Worm (Caenorhabditis elegans) whole organism, mixed stage, embryonic: Measurements from ENCODE around the gene AC3.5.

ENCODE experiments used
- bed-3 ChIP-seq: fragments of 200-800 bp; sonication (Bioruptor generic); optimal IDR thresholded peaks from 3 replicates; lab custom pipeline; 2018; ENCODE audit warnings: mild to moderate bottlenecking, missing genetic modification characterization, moderate library complexity, missing compliant biosample characterization
- blmp-1 ChIP-seq: fragments of 150-350 bp; optimal IDR thresholded peaks from 2 replicates; lab custom pipeline; 2014; ENCODE audit warnings: missing biosample characterization, missing genetic modification characterization
- ceh-43 ChIP-seq: fragments of 200-800 bp; sonication (Bioruptor generic); optimal IDR thresholded peaks from 2 replicates; lab custom pipeline; 2018; ENCODE audit warnings: mild to moderate bottlenecking, missing genetic modification characterization, moderate library complexity, missing compliant biosample characterization
- ceh-83 ChIP-seq: fragments of 200-800 bp; sonication (Bioruptor generic); optimal IDR thresholded peaks from 2 replicates; lab custom pipeline; 2018; ENCODE audit warnings: mild to moderate bottlenecking, missing genetic modification characterization, missing compliant biosample characterization
- cnd-1 ChIP-seq: fragments of 200-800 bp; sonication (Bioruptor generic); optimal IDR thresholded peaks from 2 replicates; lab custom pipeline; 2018; ENCODE audit warnings: mild to moderate bottlenecking, missing genetic modification characterization, missing compliant biosample characterization
- drap-1 ChIP-seq: fragments of 200-800 bp; sonication (Bioruptor generic); optimal IDR thresholded peaks from 3 replicates; lab custom pipeline; 2018; ENCODE audit warnings: mild to moderate bottlenecking, missing genetic modification characterization, missing compliant biosample characterization
- elt-3 ChIP-seq: fragments of 150-350 bp; optimal IDR thresholded peaks from 2 replicates; lab custom pipeline; 2014; ENCODE audit warnings: missing biosample characterization, missing genetic modification characterization
- flh-1 ChIP-seq: fragments of 200-800 bp; sonication (Bioruptor generic); optimal IDR thresholded peaks from 2 replicates; lab custom pipeline; 2018; ENCODE audit warnings: mild to moderate bottlenecking, missing genetic modification characterization, moderate library complexity, missing compliant biosample characterization
- ham-2 ChIP-seq: fragments of 200-800 bp; sonication (Bioruptor generic); optimal IDR thresholded peaks from 2 replicates; lab custom pipeline; 2018; ENCODE audit warnings: mild to moderate bottlenecking, missing genetic modification characterization, missing compliant biosample characterization
- hlh-1 ChIP-seq: fragments of 150-350 bp; optimal IDR thresholded peaks from 2 replicates; lab custom pipeline; 2014; ENCODE audit warnings: missing biosample characterization, missing genetic modification reagents, missing genetic modification characterization
- lin-13 ChIP-seq: fragments of 150-350 bp; optimal IDR thresholded peaks from 2 replicates; lab custom pipeline; 2014; ENCODE audit warnings: missing biosample characterization, missing genetic modification characterization
- lin-32 ChIP-seq: fragments of 200-800 bp; sonication (Bioruptor generic); optimal IDR thresholded peaks from 2 replicates; lab custom pipeline; 2018; ENCODE audit warnings: mild to moderate bottlenecking, missing genetic modification characterization, missing compliant biosample characterization
- mab-5 ChIP-seq: fragments of 150-350 bp; optimal IDR thresholded peaks from 2 replicates; lab custom pipeline; 2014; ENCODE audit warnings: missing biosample characterization, missing genetic modification characterization
- mls-2 ChIP-seq: sonication (generic microtip); optimal IDR thresholded peaks from 2 replicates; lab custom pipeline; 2016; ENCODE audit warnings: mild to moderate bottlenecking, missing genetic modification characterization, moderate library complexity, missing compliant biosample characterization
- nhr-12 ChIP-seq: fragments of 150-350 bp; optimal IDR thresholded peaks from 2 replicates; lab custom pipeline; 2014; ENCODE audit warnings: missing biosample characterization, missing genetic modification characterization
- nhr-2 ChIP-seq: fragments of 150-350 bp; optimal IDR thresholded peaks from 2 replicates; lab custom pipeline; 2014; ENCODE audit warnings: missing biosample characterization, missing genetic modification characterization
- nhr-237 ChIP-seq: fragments of 150-350 bp; optimal IDR thresholded peaks from 2 replicates; lab custom pipeline; 2014; ENCODE audit warnings: missing biosample characterization, missing genetic modification characterization
- nhr-76 ChIP-seq: sonication (generic microtip); optimal IDR thresholded peaks from 2 replicates; lab custom pipeline; 2017; ENCODE audit warnings: missing biosample characterization, missing genetic modification characterization
- sem-2 ChIP-seq: fragments of 200-800 bp; sonication (Bioruptor generic); optimal IDR thresholded peaks from 2 replicates; lab custom pipeline; 2018; ENCODE audit warnings: mild to moderate bottlenecking, missing genetic modification characterization, missing compliant biosample characterization
- snpc-4 ChIP-seq: fragments of 150-350 bp; optimal IDR thresholded peaks from 2 replicates; lab custom pipeline; 2014; ENCODE audit warnings: missing biosample characterization, missing genetic modification characterization
- sptf-1 ChIP-seq: sonication (generic microtip); optimal IDR thresholded peaks from 2 replicates; lab custom pipeline; 2017; ENCODE audit warnings: mild to moderate bottlenecking, missing genetic modification characterization, moderate library complexity, missing compliant biosample characterization
- tbx-8 ChIP-seq: fragments of 200-800 bp; sonication (Bioruptor generic); optimal IDR thresholded peaks from 2 replicates; lab custom pipeline; 2018; ENCODE audit warnings: mild to moderate bottlenecking, missing genetic modification characterization, moderate library complexity, missing compliant biosample characterization
- unc-39 ChIP-seq: fragments of 150-350 bp; optimal IDR thresholded peaks from 2 replicates; lab custom pipeline; 2014; ENCODE audit warnings: missing biosample characterization, missing genetic modification characterization
- unc-62 ChIP-seq: fragments of 150-350 bp; optimal IDR thresholded peaks from 2 replicates; lab custom pipeline; 2014; ENCODE audit warnings: missing biosample characterization, missing genetic modification reagents, missing genetic modification characterization
- zip-8 ChIP-seq: fragments of 150-350 bp; optimal IDR thresholded peaks from 2 replicates; lab custom pipeline; 2014; ENCODE audit warnings: missing biosample characterization, missing genetic modification characterization

Gene AC3.5

DNA sequence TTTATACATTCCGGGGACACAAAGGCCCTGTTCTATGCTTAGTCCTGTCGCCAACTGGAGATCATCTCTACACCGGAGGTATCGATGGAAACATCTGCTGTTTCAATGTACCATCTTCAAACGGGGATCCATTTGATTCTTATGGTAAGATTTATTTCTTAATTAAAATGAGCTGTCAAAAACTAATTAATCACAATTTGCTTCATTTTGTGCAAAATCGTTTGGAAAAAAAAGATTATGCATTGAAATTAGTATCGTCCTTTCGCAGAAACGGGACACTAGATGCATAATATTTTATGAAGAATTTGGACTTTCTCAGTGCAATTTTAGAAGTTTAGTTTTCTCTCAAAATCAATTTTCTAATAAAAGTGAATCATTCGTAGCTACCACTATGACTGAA is 24.5 kb upstream of the AC3.5 start:
- TF ChIP-seq cnd-1 (tag; lab: Kevin White, UChicago) (no peak), ceh-43 (GFP tag; lab: Kevin White, UChicago) (no peak), drap-1 (GFP tag; lab: Kevin White, UChicago) (no peak), flh-1 (GFP tag; lab: Kevin White, UChicago) (no peak), sptf-1 (tag; lab: Kevin White, UChicago) (no peak), snpc-4 (tag; lab: Kevin White, UChicago) (no peak), ceh-83 (no peak), bed-3 (GFP tag; lab: Kevin White, UChicago) (no peak), zip-8 (tag; lab: Kevin White, UChicago) (no peak), unc-62 (GFP tag; lab: Kevin White, UChicago) (no peak), elt-3 (no peak), sem-2 (no peak), nhr-12 (tag; lab: Kevin White, UChicago) (no peak)

DNA sequence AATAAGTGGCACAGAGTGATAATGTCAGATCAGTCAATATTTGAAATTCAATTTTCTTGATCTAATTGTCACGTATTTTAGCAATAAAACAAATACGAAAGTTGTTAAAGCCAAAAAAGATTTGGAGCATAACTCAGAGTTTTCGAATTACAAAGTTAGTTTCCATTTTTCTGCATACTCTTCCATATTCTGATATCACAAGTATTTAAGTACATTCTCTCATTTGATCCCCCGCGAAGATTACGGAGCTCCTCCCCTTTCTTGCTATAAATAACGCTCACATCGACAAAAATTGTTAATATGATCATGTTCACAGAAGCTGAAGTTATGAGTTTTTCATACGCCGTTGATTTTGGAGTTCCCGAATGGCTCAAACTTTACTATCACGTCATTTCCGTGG is 20.1 kb upstream of the AC3.5 start, which contains the start of gene sri-20:
TSS of gene sri-20 (plus strand) at position 301 of the 400 bp plus-strand sequence.
- TF ChIP-seq zip-8 (tag; lab: Kevin White, UChicago), result no peak
- TF ChIP-seq nhr-2 (tag; lab: Kevin White, UChicago), result no peak
- no peak for TF ChIP-seq ham-2 (GFP tag; lab: Kevin White, UChicago)
- TF ChIP-seq elt-3, result no peak
- TF ChIP-seq, all 35 proteins: peak for 0

DNA sequence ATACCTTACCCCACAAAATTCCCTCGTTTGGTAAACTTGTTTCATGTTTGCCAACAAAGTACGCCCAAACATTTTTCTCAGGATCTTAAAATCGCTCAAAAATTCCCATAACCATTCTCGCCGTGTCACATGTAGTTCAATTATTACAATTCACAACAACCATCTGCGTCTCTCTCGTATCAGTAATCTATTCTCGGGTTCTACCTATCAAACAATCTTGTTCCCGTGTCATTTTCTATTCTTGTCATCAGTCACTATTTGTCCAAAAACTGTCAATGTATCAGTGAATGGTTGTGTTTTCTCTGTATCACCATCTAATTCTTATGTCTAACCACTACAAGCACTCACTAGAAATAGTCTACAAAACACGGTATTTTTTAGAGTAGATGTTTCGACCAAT is 17.1 kb upstream of the AC3.5 start:
- no peak for TF ChIP-seq drap-1 (GFP tag; lab: Kevin White, UChicago)

DNA sequence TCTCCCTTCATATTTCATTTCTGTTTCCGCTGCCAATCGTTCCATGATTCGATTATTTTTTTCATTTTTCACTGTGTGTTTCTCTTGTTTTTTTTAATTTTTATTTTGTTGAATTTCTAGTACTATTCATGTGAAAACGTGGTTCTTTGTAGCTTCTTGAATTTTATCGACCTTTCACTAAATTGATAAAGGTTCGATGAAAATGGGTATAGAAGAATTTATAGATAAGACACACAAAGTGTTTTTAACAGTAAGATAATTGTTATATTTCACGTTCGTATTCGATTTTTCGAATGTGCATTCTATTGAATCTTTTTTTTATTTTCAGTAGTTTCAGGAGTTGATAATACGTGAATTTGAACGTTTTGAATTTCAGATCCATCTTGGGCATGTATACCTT is 16.4 kb upstream of the AC3.5 start, which contains the start of gene ugt-49:
TSS of gene ugt-49 (plus strand) at position 371 of the 400 bp plus-strand sequence.
- no peak for TF ChIP-seq tbx-8 (GFP tag; lab: Kevin White, UChicago)
- no peak for TF ChIP-seq sem-2
- no peak for TF ChIP-seq flh-1 (GFP tag; lab: Kevin White, UChicago)
- no peak for TF ChIP-seq unc-39
- no peak for TF ChIP-seq nhr-76
- TF ChIP-seq hlh-1 (tag; lab: Kevin White, UChicago), result no peak
- TF ChIP-seq lin-32, result no peak

DNA sequence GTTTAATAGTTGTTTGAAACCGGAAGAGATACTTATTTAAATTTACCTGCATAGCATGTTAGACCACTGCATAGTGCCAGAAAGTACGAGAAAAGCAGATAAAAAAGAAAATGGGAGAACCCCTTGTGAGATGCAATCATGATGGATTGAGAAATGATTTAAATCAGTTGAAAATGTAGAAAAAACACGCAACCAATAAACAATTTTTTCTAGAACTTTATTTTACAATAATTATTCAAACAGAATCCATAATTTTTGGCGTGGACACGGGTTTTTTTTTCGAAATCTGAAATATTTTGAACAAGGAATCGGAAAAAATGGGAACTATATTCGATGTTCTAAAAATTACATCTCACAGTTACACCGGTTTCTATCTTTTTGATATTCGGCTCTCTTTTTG is 9.0 kb upstream of the AC3.5 start, which contains the start of gene AC3.12:
TSS of gene AC3.12 (minus strand) at position 101 of the 400 bp plus-strand sequence.
- TF ChIP-seq zip-8 (tag; lab: Kevin White, UChicago) (no peak), flh-1 (GFP tag; lab: Kevin White, UChicago) (no peak), ceh-43 (GFP tag; lab: Kevin White, UChicago) (no peak), mab-5 (tag; lab: Kevin White, UChicago) (no peak), nhr-2 (tag; lab: Kevin White, UChicago) (no peak), cnd-1 (tag; lab: Kevin White, UChicago) (no peak), tbx-8 (GFP tag; lab: Kevin White, UChicago) (no peak), bed-3 (GFP tag; lab: Kevin White, UChicago) (no peak), hlh-1 (tag; lab: Kevin White, UChicago) (no peak), nhr-12 (tag; lab: Kevin White, UChicago) (no peak), mls-2 (tag; lab: Kevin White, UChicago) (no peak), ham-2 (GFP tag; lab: Kevin White, UChicago) (no peak)

DNA sequence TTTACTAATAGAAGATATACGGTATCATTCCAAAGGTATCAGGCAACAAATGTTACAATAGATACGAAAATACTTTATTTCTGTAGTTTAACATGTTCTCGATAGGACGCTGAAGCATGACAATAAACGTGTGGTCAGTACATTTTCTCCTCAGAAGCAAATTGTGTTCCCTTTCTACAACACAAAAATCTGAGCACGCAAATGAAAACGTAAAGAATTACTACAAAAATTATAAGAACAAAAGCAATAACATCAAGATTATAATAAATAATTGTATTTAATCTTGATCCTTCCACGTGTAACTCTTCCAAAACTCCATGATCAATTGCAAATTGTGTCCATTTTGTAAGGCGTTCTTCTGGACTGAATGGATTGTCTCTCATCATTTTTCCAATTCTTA is 8.6 kb upstream of the AC3.5 start:
- no peak for TF ChIP-seq lin-13 (tag; lab: Kevin White, UChicago)
- TF ChIP-seq ceh-43 (GFP tag; lab: Kevin White, UChicago), result no peak
- no peak for TF ChIP-seq sem-2
- TF ChIP-seq sptf-1 (tag; lab: Kevin White, UChicago), result no peak
- TF ChIP-seq unc-39, result no peak
- TF ChIP-seq, all 35 proteins: peak for 0

DNA sequence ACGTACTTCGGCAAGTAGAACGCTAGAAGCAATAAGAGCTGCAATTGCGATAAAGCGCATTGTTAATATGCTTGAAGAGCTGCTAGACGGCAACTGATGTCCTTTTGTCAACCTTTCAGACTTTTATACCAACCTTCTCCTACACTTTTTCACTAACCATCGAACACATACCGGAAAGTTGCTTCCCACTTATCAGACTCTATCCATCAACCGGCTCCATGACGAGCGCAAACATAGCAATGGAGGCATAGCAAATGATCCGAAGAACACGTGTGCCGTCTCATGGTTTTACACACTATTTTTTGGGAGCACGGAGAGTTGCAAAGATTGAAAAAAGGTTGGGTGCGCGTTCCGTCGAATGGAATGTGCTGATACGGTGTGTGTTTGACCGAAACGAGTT is 6.6 kb upstream of the AC3.5 start, which contains the start of gene abu-1:
TSS of gene abu-1 (minus strand) at position 101 of the 400 bp plus-strand sequence.
- TF ChIP-seq hlh-1 (tag; lab: Kevin White, UChicago) (no peak), unc-62 (GFP tag; lab: Kevin White, UChicago) (no peak), ceh-83 (no peak)

DNA sequence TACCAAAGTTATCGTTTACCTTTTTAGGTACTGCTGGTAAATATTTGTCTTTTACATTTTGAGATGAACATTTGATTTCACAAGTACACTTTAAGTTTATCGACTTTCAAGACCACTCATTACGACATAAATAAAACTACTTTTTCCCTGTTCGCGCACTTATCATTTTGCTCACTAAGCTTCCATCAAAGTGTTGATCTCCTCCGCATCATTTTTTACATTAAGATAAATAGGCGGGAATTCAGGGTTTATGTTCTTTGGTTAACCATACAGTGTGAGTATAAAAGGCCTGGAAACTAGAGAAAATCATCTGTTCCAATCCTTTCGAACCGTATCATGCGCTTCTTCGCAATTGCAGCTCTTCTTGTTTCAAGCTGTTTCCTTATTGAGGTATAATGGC is 6.2 kb upstream of the AC3.5 start, which contains the start of gene pqn-2:
TSS of gene pqn-2 (plus strand) at position 301 of the 400 bp plus-strand sequence.
- TF ChIP-seq ham-2 (GFP tag; lab: Kevin White, UChicago) (no peak), drap-1 (GFP tag; lab: Kevin White, UChicago) (no peak), ceh-43 (GFP tag; lab: Kevin White, UChicago) (no peak), sem-2 (no peak), lin-13 (tag; lab: Kevin White, UChicago) (no peak), blmp-1 (tag; lab: Kevin White, UChicago) (no peak), ceh-83 (no peak), unc-62 (GFP tag; lab: Kevin White, UChicago) (no peak), sptf-1 (tag; lab: Kevin White, UChicago) (no peak), hlh-1 (tag; lab: Kevin White, UChicago) (no peak), zip-8 (tag; lab: Kevin White, UChicago) (no peak), nhr-237 (tag; lab: Kevin White, UChicago) (no peak)
- TF ChIP-seq, all 35 proteins: peak for 0
